Worm (Caenorhabditis elegans) whole organism, L3 larva: ENCODE data around the gene T06D4.6.

Experiments used
- elt-2 ChIP-seq: sonication (generic microtip); optimal IDR thresholded peaks from 2 replicates; lab custom pipeline; 2016; ENCODE audit warnings: missing genetic modification reagents, mild to moderate bottlenecking, missing genetic modification characterization, missing compliant biosample characterization
- fkh-10 ChIP-seq: sonication (generic microtip); optimal IDR thresholded peaks from 2 replicates; lab custom pipeline; 2017; ENCODE audit warnings: missing biosample characterization, missing genetic modification reagents, missing genetic modification characterization
- mdl-1 ChIP-seq: fragments of 150-350 bp; optimal IDR thresholded peaks from 2 replicates; lab custom pipeline; 2014; ENCODE audit warnings: missing biosample characterization, missing genetic modification characterization
- nfya-1 ChIP-seq: sonication (generic microtip); optimal IDR thresholded peaks from 2 replicates; lab custom pipeline; 2017; ENCODE audit warnings: missing genetic modification characterization, mild to moderate bottlenecking, missing compliant biosample characterization, antibody characterized with exemption, moderate library complexity; ENCODE audit not compliant: insufficient read depth
- nhr-11 ChIP-seq: fragments of 150-350 bp; optimal IDR thresholded peaks from 2 replicates; lab custom pipeline; 2014; ENCODE audit warnings: missing biosample characterization, missing genetic modification characterization
- snpc-4 ChIP-seq: fragments of 150-350 bp; optimal IDR thresholded peaks from 2 replicates; lab custom pipeline; 2014; ENCODE audit warnings: missing biosample characterization, missing genetic modification characterization

ce11 chrII:3402854-3403253 is 15.5 kb upstream of the T06D4.6 start, which contains the start of gene nep-10:
- TF ChIP-seq mdl-1 (tag; lab: Kevin White, UChicago) = no peak
- TF ChIP-seq snpc-4 = no peak
- TF ChIP-seq nhr-11 (tag; lab: Kevin White, UChicago) = no peak
- no peak for TF ChIP-seq nfya-1 (tag; lab: Kevin White, UChicago)
- no peak for TF ChIP-seq fkh-10
- TF ChIP-seq elt-2 (tag; lab: Kevin White, UChicago) = no peak
